Worm (Caenorhabditis elegans) whole organism, L4 larva: ENCODE results near the gene fipr-29.
A peak's percentile ranks its signal among the peaks of the same experiment; 100 is the strongest.

Experiments
- T26A8.4 ChIP-seq: fragments of 200-800 bp; sonication (Bioruptor generic); IDR thresholded peaks from 2 replicates; pipeline ENCODE4 v1.3.6; 2022; ENCODE audit warnings: missing genetic modification characterization, missing compliant biosample characterization
- egl-27 ChIP-seq: sonication (generic microtip); optimal IDR thresholded peaks from 3 replicates; lab custom pipeline; 2017; ENCODE audit warnings: missing biosample characterization, missing genetic modification reagents, missing genetic modification characterization
- hlh-11 ChIP-seq: fragments of 200-800 bp; sonication (Bioruptor generic); optimal IDR thresholded peaks from 2 replicates; lab custom pipeline; 2018; ENCODE audit warnings: mild to moderate bottlenecking, missing genetic modification characterization, missing compliant biosample characterization
- lin-13 ChIP-seq: fragments of 150-350 bp; optimal IDR thresholded peaks from 2 replicates; lab custom pipeline; 2014; ENCODE audit warnings: missing biosample characterization, missing genetic modification reagents, missing genetic modification characterization
- mdl-1 ChIP-seq, 2 experiments: fragments of 150-350 bp in 1 of 2; sonication (generic microtip) in 1 of 2; optimal IDR thresholded peaks; 2 replicates each; lab custom pipeline; 2014 to 2017; ENCODE audit warnings: missing biosample characterization in 2 of 2, missing genetic modification characterization in 2 of 2
- nhr-11 ChIP-seq: fragments of 150-350 bp; optimal IDR thresholded peaks from 2 replicates; lab custom pipeline; 2014; ENCODE audit warnings: missing biosample characterization, missing genetic modification characterization
- nhr-237 ChIP-seq: sonication (generic microtip); optimal IDR thresholded peaks from 2 replicates; lab custom pipeline; 2017; ENCODE audit warnings: missing biosample characterization, missing genetic modification characterization
- nhr-28 ChIP-seq: fragments of 150-350 bp; optimal IDR thresholded peaks from 2 replicates; lab custom pipeline; 2014; ENCODE audit warnings: missing biosample characterization, missing genetic modification characterization
- tag-97 ChIP-seq: fragments of 200-800 bp; sonication (Bioruptor generic); IDR thresholded peaks from 2 replicates; pipeline ENCODE4 v1.3.6; 2022; ENCODE audit warnings: missing genetic modification characterization, missing compliant biosample characterization
- ztf-11 ChIP-seq: fragments of 150-350 bp; optimal IDR thresholded peaks from 2 replicates; lab custom pipeline; 2014; ENCODE audit warnings: missing biosample characterization, missing genetic modification characterization

ce11 chrIII:3067909-3068455, 7.8 kb upstream of the fipr-29 start, which contains the start of gene ubl-1:
- TF ChIP-seq ztf-11 (tag; lab: Kevin White, UChicago), result no peak
- TF ChIP-seq nhr-11 (tag; lab: Kevin White, UChicago), result peak; percentile 88
- peak; percentile 69 for TF ChIP-seq nhr-28
- TF ChIP-seq tag-97 (GFP tag; lab: Robert Waterston, UW), result no peak
- TF ChIP-seq hlh-11, result peak; percentile 73
- no peak for TF ChIP-seq nhr-237 (tag; lab: Kevin White, UChicago)
- TF ChIP-seq lin-13, result peak; percentile 90
- TF ChIP-seq T26A8.4 (GFP tag; lab: Robert Waterston, UW), result peak; percentile 70
- TF ChIP-seq mdl-1 (tag; optimal IDR thresholded peaks at IDR 0.05; lab: Kevin White, UChicago), result no peak
- no peak for TF ChIP-seq egl-27 (tag; lab: Kevin White, UChicago)
